Worm (Caenorhabditis elegans): Measurements from ENCODE around the gene E02H9.13.
A peak's percentile ranks its signal among the peaks of the same experiment; 100 is the strongest.

The E02H9.13 gene

DNA sequence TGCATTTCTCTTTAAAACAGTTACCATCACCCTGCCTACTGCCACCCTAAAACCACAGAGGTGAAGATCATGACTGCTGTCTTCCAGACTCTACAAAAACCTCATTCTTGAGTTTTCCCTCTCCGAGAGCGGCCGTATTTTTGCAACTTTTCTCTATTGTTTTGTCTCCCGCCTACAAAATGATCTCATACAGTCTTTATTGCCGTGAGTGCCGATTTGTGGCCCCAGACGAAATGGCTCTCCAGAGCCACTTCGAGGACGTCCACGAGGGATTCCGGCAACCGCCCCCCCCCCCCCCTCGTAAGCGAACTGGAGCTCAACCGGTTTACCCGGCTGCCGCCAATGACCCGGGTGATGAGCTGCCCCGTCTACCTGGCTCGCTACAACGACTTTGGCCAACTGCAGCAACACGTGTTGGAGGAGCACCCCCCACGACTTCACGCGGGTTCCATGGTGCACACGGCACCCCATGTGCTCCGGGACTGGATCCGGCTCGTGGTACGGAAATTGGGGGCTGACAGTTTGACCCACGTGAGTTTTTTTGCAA lies 13.7 kb downstream of the E02H9.13 start:
- TF ChIP-seq nhr-11 (tag; optimal IDR thresholded peaks at IDR 0.05) (no peak), nhr-76 (tag; optimal IDR thresholded peaks at IDR 0.05) (no peak), ceh-28 (tag; optimal IDR thresholded peaks at IDR 0.05) (no peak), fos-1 (tag; optimal IDR thresholded peaks at IDR 0.05) (no peak), tbx-2 (tag; optimal IDR thresholded peaks at IDR 0.05) (no peak), skn-1 (tag; optimal IDR thresholded peaks at IDR 0.05) (no peak), jun-1 (tag; optimal IDR thresholded peaks at IDR 0.05) (no peak), nhr-43 (tag; optimal IDR thresholded peaks at IDR 0.05; ENCODE audit: poor library complexity, severe bottlenecking) (no peak), ztf-4 (tag; optimal IDR thresholded peaks at IDR 0.05) (no peak), nhr-25 (tag; optimal IDR thresholded peaks at IDR 0.05) (no peak), ZK546.5 (tag; optimal IDR thresholded peaks at IDR 0.05) (no peak), ceh-82 (tag; optimal IDR thresholded peaks at IDR 0.05) (no peak)

- peak; percentile 78 for TF ChIP-seq ceh-28 (tag; optimal IDR thresholded peaks at IDR 0.05)
- no peak for TF ChIP-seq lin-15B (tag; optimal IDR thresholded peaks at IDR 0.05)
Measured at ce11 chrIII:2423638-2424037, 14.9 kb downstream of the E02H9.13 start.

- TF ChIP-seq ceh-16 (tag; optimal IDR thresholded peaks at IDR 0.05), result no peak
- no peak for TF ChIP-seq ceh-9 (tag; optimal IDR thresholded peaks at IDR 0.05)
Measured at ce11 chrIII:2421226-2421625, 17.3 kb downstream of the E02H9.13 start.

- TF ChIP-seq nfya-1 (tag; optimal IDR thresholded peaks at IDR 0.05; ENCODE audit: insufficient read depth), result no peak
- TF ChIP-seq nhr-76 (tag; optimal IDR thresholded peaks at IDR 0.05), result no peak
- peak; percentile 89 for TF ChIP-seq ceh-28 (tag; optimal IDR thresholded peaks at IDR 0.05)
- no peak for TF ChIP-seq daf-12 (tag; optimal IDR thresholded peaks at IDR 0.05)
Measured at ce11 chrIII:2419504-2419903, 19.0 kb downstream of the E02H9.13 start.

ce11 chrIII:2418981-2419380 lies 19.6 kb downstream of the E02H9.13 start:
- TF ChIP-seq egl-5 (tag; optimal IDR thresholded peaks at IDR 0.05), result no peak
- TF ChIP-seq lin-15B (tag; optimal IDR thresholded peaks at IDR 0.05), result no peak
- TF ChIP-seq daf-12 (tag; optimal IDR thresholded peaks at IDR 0.05), result no peak
- TF ChIP-seq nfya-1 (tag; optimal IDR thresholded peaks at IDR 0.05; ENCODE audit: insufficient read depth), result no peak
- TF ChIP-seq unc-62 (GFP tag; optimal IDR thresholded peaks at IDR 0.05), result no peak
- no peak for TF ChIP-seq fos-1 (tag; optimal IDR thresholded peaks at IDR 0.05)
- no peak for TF ChIP-seq ama-1 (optimal IDR thresholded peaks at IDR 0.05)
- no peak for TF ChIP-seq nhr-67 (tag; optimal IDR thresholded peaks at IDR 0.05)
- TF ChIP-seq tbx-2 (tag; optimal IDR thresholded peaks at IDR 0.05), result no peak
- no peak for TF ChIP-seq mdl-1 (tag; optimal IDR thresholded peaks at IDR 0.05)
- TF ChIP-seq ceh-82 (tag; optimal IDR thresholded peaks at IDR 0.05), result no peak
- no peak for TF ChIP-seq elt-3 (tag; optimal IDR thresholded peaks at IDR 0.05)
- no peak for TF ChIP-seq nhr-25 (tag; optimal IDR thresholded peaks at IDR 0.05)
- no peak for TF ChIP-seq jun-1 (tag; optimal IDR thresholded peaks at IDR 0.05)
- TF ChIP-seq zag-1 (tag; optimal IDR thresholded peaks at IDR 0.05), result no peak
- no peak for TF ChIP-seq ZK546.5 (tag; optimal IDR thresholded peaks at IDR 0.05)
- TF ChIP-seq nhr-77 (tag; optimal IDR thresholded peaks at IDR 0.05), result no peak
- TF ChIP-seq ceh-28 (tag; optimal IDR thresholded peaks at IDR 0.05), result no peak

- TF ChIP-seq ztf-4 (tag; optimal IDR thresholded peaks at IDR 0.05), result no peak
- peak; percentile 3 for TF ChIP-seq ceh-82 (tag; optimal IDR thresholded peaks at IDR 0.05)
- no peak for TF ChIP-seq unc-62 (GFP tag; optimal IDR thresholded peaks at IDR 0.05)
- TF ChIP-seq egl-5 (tag; optimal IDR thresholded peaks at IDR 0.05), result no peak
- TF ChIP-seq mml-1 (tag; optimal IDR thresholded peaks at IDR 0.05), result no peak
- no peak for TF ChIP-seq snpc-4 (tag; optimal IDR thresholded peaks at IDR 0.05)
- no peak for TF ChIP-seq tbx-2 (tag; optimal IDR thresholded peaks at IDR 0.05)
- no peak for TF ChIP-seq nhr-77 (tag; optimal IDR thresholded peaks at IDR 0.05)
- TF ChIP-seq lin-39 (tag; optimal IDR thresholded peaks at IDR 0.05), result peak; percentile 28
- no peak for TF ChIP-seq nhr-12 (tag; optimal IDR thresholded peaks at IDR 0.05)
- peak; percentile 78 for TF ChIP-seq hmg-11 (tag; optimal IDR thresholded peaks at IDR 0.05)
- no peak for TF ChIP-seq ceh-9 (tag; optimal IDR thresholded peaks at IDR 0.05)
- no peak for TF ChIP-seq mdl-1 (tag; optimal IDR thresholded peaks at IDR 0.05)
- TF ChIP-seq ceh-16 (tag; optimal IDR thresholded peaks at IDR 0.05), result no peak
- peak; percentile 70 for TF ChIP-seq jun-1 (tag; optimal IDR thresholded peaks at IDR 0.05)
- peak; percentile 86 for TF ChIP-seq elt-2 (tag; optimal IDR thresholded peaks at IDR 0.05)
- TF ChIP-seq fkh-2 (tag; optimal IDR thresholded peaks at IDR 0.05), result no peak
- no peak for TF ChIP-seq ZK546.5 (tag; optimal IDR thresholded peaks at IDR 0.05)
- no peak for TF ChIP-seq nhr-25 (tag; optimal IDR thresholded peaks at IDR 0.05)
- TF ChIP-seq nhr-237 (tag; optimal IDR thresholded peaks at IDR 0.05), result no peak
- no peak for TF ChIP-seq nhr-43 (tag; optimal IDR thresholded peaks at IDR 0.05; ENCODE audit: poor library complexity, severe bottlenecking)
- no peak for TF ChIP-seq daf-12 (tag; optimal IDR thresholded peaks at IDR 0.05)
- TF ChIP-seq elt-1 (tag; optimal IDR thresholded peaks at IDR 0.05), result no peak
- TF ChIP-seq egl-27 (tag; optimal IDR thresholded peaks at IDR 0.05), result no peak
- TF ChIP-seq fkh-10 (GFP tag; optimal IDR thresholded peaks at IDR 0.05), result no peak
- peak; percentile 47 for TF ChIP-seq lin-15B (tag; optimal IDR thresholded peaks at IDR 0.05)
- peak; percentile 68 for TF ChIP-seq nfya-1 (tag; optimal IDR thresholded peaks at IDR 0.05; ENCODE audit: insufficient read depth)
- TF ChIP-seq zag-1 (tag; optimal IDR thresholded peaks at IDR 0.05), result no peak
- peak; percentile 80 for TF ChIP-seq ceh-28 (tag; optimal IDR thresholded peaks at IDR 0.05)
- TF ChIP-seq eor-1 (tag; optimal IDR thresholded peaks at IDR 0.05), result no peak
- peak; percentile 72 for TF ChIP-seq pqm-1 (tag; optimal IDR thresholded peaks at IDR 0.05)
- no peak for TF ChIP-seq ztf-11 (tag; optimal IDR thresholded peaks at IDR 0.05)
Measured at ce11 chrIII:2418159-2418658, 20.3 kb downstream of the E02H9.13 start, which contains the start of the genes W04B5.5 and W04B5.3. W04B5.5 (minus strand) TSS chrIII:2418209. W04B5.3 (plus strand) TSS chrIII:2418514.

Data from whole organism, L3 larva.